Worm (Caenorhabditis elegans) whole organism, L1 larva: ENCODE data around the gene B0563.9.
A peak's percentile ranks its signal among the peaks of the same experiment; 100 is the strongest.
"Not testable (repeated sequence)": the region's sequence is repeated elsewhere in the genome, so short reads cannot be mapped to it uniquely, and the experiment has no call there.

Source experiments
- Y116A8C.19 ChIP-seq: sonication (generic microtip); optimal IDR thresholded peaks from 2 replicates; lab custom pipeline; 2016; ENCODE audit warnings: missing compliant biosample characterization, missing genetic modification characterization, borderline replicate concordance
- aly-2 ChIP-seq: fragments of 150-350 bp; optimal IDR thresholded peaks from 2 replicates; lab custom pipeline; 2014; ENCODE audit warnings: missing biosample characterization, missing genetic modification characterization
- blmp-1 ChIP-seq: fragments of 150-350 bp; optimal IDR thresholded peaks from 2 replicates; lab custom pipeline; 2014; ENCODE audit warnings: missing biosample characterization, missing genetic modification characterization
- ceh-90 ChIP-seq: sonication (generic microtip); optimal IDR thresholded peaks from 2 replicates; lab custom pipeline; 2016; ENCODE audit warnings: missing genetic modification characterization, missing compliant biosample characterization
- ces-1 ChIP-seq: fragments of 150-350 bp; optimal IDR thresholded peaks from 2 replicates; lab custom pipeline; 2014; ENCODE audit warnings: missing biosample characterization, missing genetic modification reagents, missing genetic modification characterization
- dpl-1 ChIP-seq, 3 experiments: fragments of 150-350 bp in 2 of 3; sonication (generic microtip) in 1 of 3; optimal IDR thresholded peaks; 2 replicates each; lab custom pipeline; 2014 to 2017; ENCODE audit warnings: missing biosample characterization in 3 of 3, missing genetic modification characterization in 3 of 3, missing genetic modification reagents in 3 of 3
- efl-1 ChIP-seq, 4 experiments: fragments of 150-350 bp; optimal IDR thresholded peaks in 3 of 4; peaks in 1 of 4; 1 replicate in 1 of 4; 2 replicates in 3 of 4; lab custom pipeline; 2014; ENCODE audit warnings: missing biosample characterization in 2 of 4, missing genetic modification characterization in 2 of 4, missing genetic modification reagents in 2 of 4
- egl-13 ChIP-seq: sonication (generic microtip); optimal IDR thresholded peaks from 2 replicates; lab custom pipeline; 2016; ENCODE audit warnings: missing genotype, missing genetic modification reagents, missing genetic modification characterization, missing compliant biosample characterization
- fkh-10 ChIP-seq: sonication (generic microtip); optimal IDR thresholded peaks from 2 replicates; lab custom pipeline; 2017; ENCODE audit warnings: missing biosample characterization, missing genetic modification reagents, missing genetic modification characterization
- grh-1 ChIP-seq: fragments of 200-800 bp; sonication (Bioruptor generic); IDR thresholded peaks from 2 replicates; pipeline ENCODE4 v1.3.6; 2022; ENCODE audit warnings: missing genetic modification reagents, missing genetic modification characterization, missing compliant biosample characterization
- hlh-17 ChIP-seq: fragments of 200-800 bp; sonication (Bioruptor generic); optimal IDR thresholded peaks from 2 replicates; lab custom pipeline; 2018; ENCODE audit warnings: missing genetic modification characterization, mild to moderate bottlenecking, missing compliant biosample characterization, moderate library complexity, borderline replicate concordance
- hlh-4 ChIP-seq: sonication (generic microtip); optimal IDR thresholded peaks from 2 replicates; lab custom pipeline; 2016; ENCODE audit warnings: mild to moderate bottlenecking, missing genetic modification characterization, missing compliant biosample characterization
- hpl-2 ChIP-seq: fragments of 150-350 bp; optimal IDR thresholded peaks from 2 replicates; lab custom pipeline; 2014; ENCODE audit warnings: missing biosample characterization, missing genetic modification reagents, missing genetic modification characterization
- isw-1 ChIP-seq: fragments of 200-800 bp; sonication (Bioruptor generic); IDR thresholded peaks from 2 replicates; pipeline ENCODE4 v1.3.6; 2022; ENCODE audit warnings: missing genetic modification characterization, missing compliant biosample characterization
- lin-14 ChIP-seq: fragments of 200-800 bp; sonication (Bioruptor generic); optimal IDR thresholded peaks from 2 replicates; lab custom pipeline; 2018; ENCODE audit warnings: mild to moderate bottlenecking, missing genetic modification characterization, moderate library complexity, missing compliant biosample characterization
- lin-39 ChIP-seq: fragments of 150-350 bp; optimal IDR thresholded peaks from 2 replicates; lab custom pipeline; 2014; ENCODE audit warnings: missing biosample characterization, missing genetic modification reagents, missing genetic modification characterization
- mep-1 ChIP-seq: fragments of 150-350 bp; optimal IDR thresholded peaks from 2 replicates; lab custom pipeline; 2014; ENCODE audit warnings: missing biosample characterization, missing genetic modification characterization
- nhr-12 ChIP-seq: sonication (generic microtip); optimal IDR thresholded peaks from 2 replicates; lab custom pipeline; 2017; ENCODE audit warnings: missing biosample characterization, missing genetic modification characterization
- nhr-19 ChIP-seq: fragments of 200-800 bp; sonication (Bioruptor generic); conservative IDR thresholded peaks from 2 replicates; pipeline ENCODE4 v1.3.6; 2022; ENCODE audit warnings: missing genetic modification characterization, missing compliant biosample characterization
- nhr-237 ChIP-seq: fragments of 150-350 bp; optimal IDR thresholded peaks from 2 replicates; lab custom pipeline; 2014; ENCODE audit warnings: missing biosample characterization, missing genetic modification characterization
- nhr-28 ChIP-seq: fragments of 150-350 bp; optimal IDR thresholded peaks from 2 replicates; lab custom pipeline; 2014; ENCODE audit warnings: missing biosample characterization, missing genetic modification characterization
- nhr-47 ChIP-seq: sonication (generic microtip); optimal IDR thresholded peaks from 2 replicates; lab custom pipeline; 2016; ENCODE audit warnings: mild to moderate bottlenecking, missing genetic modification characterization, moderate library complexity, missing compliant biosample characterization
- nhr-84 ChIP-seq: sonication (generic microtip); optimal IDR thresholded peaks from 2 replicates; lab custom pipeline; 2017; ENCODE audit warnings: missing biosample characterization, missing genetic modification characterization
- nhr-85 ChIP-seq: sonication (generic microtip); peaks from one replicate; lab custom pipeline; 2016; ENCODE audit warnings: missing genetic modification characterization, inconsistent platforms, missing compliant biosample characterization
- skn-1 ChIP-seq: fragments of 150-350 bp; optimal IDR thresholded peaks from 2 replicates; lab custom pipeline; 2014; ENCODE audit warnings: missing biosample characterization, missing genetic modification characterization
- snpc-4 ChIP-seq: fragments of 150-350 bp; optimal IDR thresholded peaks from 2 replicates; lab custom pipeline; 2014; ENCODE audit warnings: missing biosample characterization, missing genetic modification characterization
- sox-4 ChIP-seq: sonication (generic microtip); optimal IDR thresholded peaks from 2 replicates; lab custom pipeline; 2016; ENCODE audit warnings: missing genetic modification characterization, missing compliant biosample characterization
- swsn-7 ChIP-seq: sonication (generic microtip); optimal IDR thresholded peaks from 2 replicates; lab custom pipeline; 2016; ENCODE audit warnings: missing genetic modification characterization, missing compliant biosample characterization
- tlp-1 ChIP-seq: fragments of 150-350 bp; optimal IDR thresholded peaks from 2 replicates; lab custom pipeline; 2014; ENCODE audit warnings: missing biosample characterization, missing genetic modification characterization
- unc-30 ChIP-seq: sonication (generic microtip); optimal IDR thresholded peaks from 2 replicates; lab custom pipeline; 2017; ENCODE audit warnings: missing biosample characterization, missing genetic modification characterization
- zip-4 ChIP-seq: fragments of 200-800 bp; sonication (Bioruptor generic); optimal IDR thresholded peaks from 2 replicates; lab custom pipeline; 2018; ENCODE audit warnings: mild to moderate bottlenecking, missing genetic modification characterization, moderate library complexity, missing compliant biosample characterization

B0563.9 gene

ce11 chrX:9183836-9184235, 15.5 kb downstream of the B0563.9 start, which contains the start of gene Y81B9A.2:
TSS of gene Y81B9A.2 (plus strand) at chrX:9184136.
- TF ChIP-seq efl-1 (optimal IDR thresholded peaks at IDR 0.05; lab: Kevin White, UChicago): no peak
- peak in 1 of 2 experiments; percentile 14 for TF ChIP-seq efl-1 (GFP tag; optimal IDR thresholded peaks at IDR 0.05 in 1 of 2; lab: Kevin White, UChicago)
- TF ChIP-seq egl-13 (tag; lab: Kevin White, UChicago): no peak
- TF ChIP-seq dpl-1 (GFP tag; optimal IDR thresholded peaks at IDR 0.05; lab: Kevin White, UChicago): no peak
- TF ChIP-seq, all 84 proteins: peak for 1

- no peak for TF ChIP-seq dpl-1 (GFP tag; optimal IDR thresholded peaks at IDR 0.05; lab: Kevin White, UChicago)
- TF ChIP-seq nhr-237 (tag; lab: Kevin White, UChicago): no peak
Observed at ce11 chrX:9191795-9192494, 23.6 kb downstream of the B0563.9 start, which contains the start of gene Y81B9A.1. TSS of gene Y81B9A.1 (plus strand) at chrX:9192444.

ce11 chrX:9194081-9194480, 25.7 kb downstream of the B0563.9 start:
- TF ChIP-seq efl-1 (optimal IDR thresholded peaks at IDR 0.05; lab: Kevin White, UChicago) (no peak), efl-1 (GFP tag; optimal IDR thresholded peaks at IDR 0.05 in 1 of 2; lab: Kevin White, UChicago) (peak in 1 of 2 experiments; percentile 16), nhr-47 (no peak), nhr-12 (tag; lab: Kevin White, UChicago) (no peak)

- no peak for TF ChIP-seq mep-1 (tag; lab: Kevin White, UChicago)
- TF ChIP-seq efl-1 (optimal IDR thresholded peaks at IDR 0.05; lab: Kevin White, UChicago): no peak
- TF ChIP-seq efl-1 (GFP tag; optimal IDR thresholded peaks at IDR 0.05 in 1 of 2; lab: Kevin White, UChicago): peak in 1 of 2 experiments; percentile 55
Observed at ce11 chrX:9195375-9196098, 27.2 kb downstream of the B0563.9 start.

ce11 chrX:9203468-9203867, 35.1 kb downstream of the B0563.9 start, which contains the start of gene crb-3:
TSS of gene crb-3 (plus strand) at chrX:9203768.
- TF ChIP-seq nhr-84; hlh-17 (GFP tag; lab: Kevin White, UChicago); hlh-4: not testable (repeated sequence)

- TF ChIP-seq lin-14 (GFP tag; lab: Kevin White, UChicago): peak; percentile 17
- no peak for TF ChIP-seq snpc-4 (tag; lab: Kevin White, UChicago)
- TF ChIP-seq nhr-85 (tag; lab: Kevin White, UChicago): peak; percentile 55
- TF ChIP-seq ceh-90 (tag; lab: Kevin White, UChicago): no peak
- TF ChIP-seq blmp-1 (tag; lab: Kevin White, UChicago): peak; percentile 80
- no peak for TF ChIP-seq tlp-1 (tag; lab: Kevin White, UChicago)
Observed at ce11 chrX:9204986-9205385, 36.6 kb downstream of the B0563.9 start.

- no peak for TF ChIP-seq nhr-12 (tag; lab: Kevin White, UChicago)
- peak; percentile 8 for TF ChIP-seq blmp-1 (tag; lab: Kevin White, UChicago)
Observed at ce11 chrX:9206731-9207130, 38.4 kb downstream of the B0563.9 start.

ce11 chrX:9208492-9208891, 40.2 kb downstream of the B0563.9 start:
- TF ChIP-seq zip-4 (GFP tag; lab: Kevin White, UChicago): no peak
- no peak for TF ChIP-seq nhr-19
- no peak for TF ChIP-seq sox-4 (tag; lab: Kevin White, UChicago)
- no peak for TF ChIP-seq fkh-10
- TF ChIP-seq nhr-237 (tag; lab: Kevin White, UChicago): no peak

ce11 chrX:9208933-9209332, 40.6 kb downstream of the B0563.9 start:
- no peak for TF ChIP-seq nhr-12 (tag; lab: Kevin White, UChicago)
- no peak for TF ChIP-seq ceh-90 (tag; lab: Kevin White, UChicago)
- TF ChIP-seq Y116A8C.19: no peak
- no peak for TF ChIP-seq ces-1 (GFP tag; lab: Kevin White, UChicago)
- no peak for TF ChIP-seq unc-30
- TF ChIP-seq dpl-1 (GFP tag; optimal IDR thresholded peaks at IDR 0.05; lab: Kevin White, UChicago): no peak
- TF ChIP-seq fkh-10: no peak
- TF ChIP-seq aly-2 (tag; lab: Kevin White, UChicago): no peak
- TF ChIP-seq nhr-28 (tag; lab: Kevin White, UChicago): no peak
- no peak for TF ChIP-seq isw-1 (GFP tag; lab: Robert Waterston, UW)
- no peak for TF ChIP-seq grh-1
- TF ChIP-seq swsn-7 (tag; lab: Kevin White, UChicago): no peak
- TF ChIP-seq hpl-2 (GFP tag; lab: Kevin White, UChicago): no peak
- no peak for TF ChIP-seq skn-1 (tag; lab: Kevin White, UChicago)
- no peak for TF ChIP-seq lin-39
